Fruit fly (Drosophila melanogaster): ENCODE measurements around the gene Prosbeta7.

Prosbeta7 gene

DNA sequence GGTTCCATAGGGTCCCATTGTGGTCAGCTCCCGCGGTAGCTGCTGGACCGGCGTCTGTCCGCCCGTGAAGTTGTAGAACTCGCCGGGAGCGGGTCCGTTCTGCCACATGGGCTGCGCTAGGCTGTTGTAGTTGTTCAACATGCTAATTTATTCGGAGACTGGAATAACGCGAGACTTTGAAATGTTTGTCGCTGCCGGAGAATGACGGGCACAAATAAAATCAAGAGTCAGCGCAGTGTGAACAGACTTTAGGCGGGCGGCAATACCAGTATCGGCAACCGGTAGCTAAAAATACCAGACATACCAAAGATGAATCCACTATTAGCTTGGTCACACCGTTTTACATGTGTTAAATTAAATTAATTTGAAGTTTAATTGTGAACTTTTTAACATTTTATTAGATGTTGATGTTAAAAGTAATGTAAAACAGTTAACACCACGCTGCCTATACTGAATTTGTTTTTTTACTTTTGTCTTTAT, at the start of gene Prosbeta7 (continued):
- TF ChIP-seq CG6272 (GFP tag; IDR thresholded peaks at IDR 0.05) (no peak), Aef1 (GFP tag; IDR thresholded peaks at IDR 0.05) (no peak), Blimp-1 (GFP tag; optimal IDR thresholded peaks at IDR 0.05) (no peak), CG2199 (GFP tag; IDR thresholded peaks at IDR 0.05) (no peak), ro (GFP tag; IDR thresholded peaks at IDR 0.05) (no peak), NC2α (GFP tag; optimal IDR thresholded peaks at IDR 0.05) (no peak), chm (GFP tag; IDR thresholded peaks at IDR 0.05) (no peak), CG5245 (GFP tag; optimal IDR thresholded peaks at IDR 0.05) (no peak), bigmax (GFP tag; optimal IDR thresholded peaks at IDR 0.05) (no peak), CG8359 (GFP tag; optimal IDR thresholded peaks at IDR 0.05; ENCODE audit: borderline replicate concordance) (no peak), dysf (GFP tag; IDR thresholded peaks at IDR 0.05) (no peak), HLH54F (GFP tag; optimal IDR thresholded peaks at IDR 0.05) (no peak), CG9876 (GFP tag; optimal IDR thresholded peaks at IDR 0.05) (no peak), sisA (GFP tag; IDR thresholded peaks at IDR 0.05) (no peak), ewg (GFP tag; optimal IDR thresholded peaks at IDR 0.05) (no peak), B-H1 (GFP tag; IDR thresholded peaks at IDR 0.05) (no peak), HmgD (GFP tag; optimal IDR thresholded peaks at IDR 0.05) (no peak), CHES-1-like (GFP tag; optimal IDR thresholded peaks at IDR 0.05) (no peak), Camta (GFP tag; optimal IDR thresholded peaks at IDR 0.05) (no peak), CG9727 (GFP tag; optimal IDR thresholded peaks at IDR 0.05) (no peak), CG31388 (GFP tag; optimal IDR thresholded peaks at IDR 0.05) (no peak)

- TF ChIP-seq NC2β (GFP tag; optimal IDR thresholded peaks at IDR 0.05) = no peak
- no peak for TF ChIP-seq Dp (GFP tag; optimal IDR thresholded peaks at IDR 0.05)
- TF ChIP-seq peb (GFP tag; IDR thresholded peaks at IDR 0.05) = no peak
- TF ChIP-seq CG14710 (tag; optimal IDR thresholded peaks at IDR 0.05) = no peak
- TF ChIP-seq Neu2 (GFP tag; optimal IDR thresholded peaks at IDR 0.05; ENCODE audit: borderline replicate concordance) = peak; percentile 10
- TF ChIP-seq Blimp-1 (GFP tag; optimal IDR thresholded peaks at IDR 0.05) = peak; percentile 25
- TF ChIP-seq unc-4 (GFP tag; IDR thresholded peaks at IDR 0.05; ENCODE audit: partially characterized antibody) = no peak
- TF ChIP-seq CG13624 (GFP tag; optimal IDR thresholded peaks at IDR 0.05) = no peak
- TF ChIP-seq pros (GFP tag; optimal IDR thresholded peaks at IDR 0.05) = peak; percentile 4
- no peak for TF ChIP-seq CG12155 (GFP tag; optimal IDR thresholded peaks at IDR 0.05)
- no peak for TF ChIP-seq lab (GFP tag; optimal IDR thresholded peaks at IDR 0.05)
- TF ChIP-seq chinmo (GFP tag; IDR thresholded peaks at IDR 0.05; ENCODE audit: partially characterized antibody) = 0 out of 4 replicates have a peak, but pooled peaks have one; percentile 20
- peak; percentile 92 for TF ChIP-seq Deaf1 (tag; optimal IDR thresholded peaks at IDR 0.05)
- no peak for TF ChIP-seq onecut (GFP tag; IDR thresholded peaks at IDR 0.05)
- TF ChIP-seq Nf-YC (tag; optimal IDR thresholded peaks at IDR 0.05) = no peak
- TF ChIP-seq CG10147 (GFP tag; optimal IDR thresholded peaks at IDR 0.05) = no peak
- no peak for TF ChIP-seq cas (GFP tag; IDR thresholded peaks at IDR 0.05)
- TF ChIP-seq HmgD (GFP tag; optimal IDR thresholded peaks at IDR 0.05) = no peak
- TF ChIP-seq CG5180 (GFP tag; optimal IDR thresholded peaks at IDR 0.05) = no peak
- TF ChIP-seq tgo (GFP tag; IDR thresholded peaks at IDR 0.05) = no peak
- TF ChIP-seq dm (GFP tag; optimal IDR thresholded peaks at IDR 0.05) = no peak
- TF ChIP-seq kni (GFP tag; optimal IDR thresholded peaks at IDR 0.05) = peak; percentile 0
- TF ChIP-seq run (tag; optimal IDR thresholded peaks at IDR 0.05) = no peak
Measured at dm6 chr3R:5403963-5404362, 45.8 kb upstream of the Prosbeta7 start, which contains the start of gene CG2663. TSS of gene CG2663 (minus strand) at chr3R:5404135.
